Worm (Caenorhabditis elegans) whole organism, L4 larva: ENCODE results near the gene ZK112.4.

ENCODE experiments used
- F37D6.2 ChIP-seq: sonication (generic microtip); optimal IDR thresholded peaks from 2 replicates; lab custom pipeline; 2016; ENCODE audit warnings: mild to moderate bottlenecking, missing genetic modification characterization, missing compliant biosample characterization
- F49E8.2 ChIP-seq: sonication (generic microtip); optimal IDR thresholded peaks from 2 replicates; lab custom pipeline; 2016; ENCODE audit warnings: missing compliant biosample characterization, mild to moderate bottlenecking, missing genetic modification characterization, borderline replicate concordance
- T26A8.4 ChIP-seq: fragments of 200-800 bp; sonication (Bioruptor generic); IDR thresholded peaks from 2 replicates; pipeline ENCODE4 v1.3.6; 2022; ENCODE audit warnings: missing genetic modification characterization, missing compliant biosample characterization
- Y48G9A.11 ChIP-seq: fragments of 200-800 bp; sonication (Bioruptor generic); IDR thresholded peaks from 2 replicates; pipeline ENCODE4 v1.3.6; 2022; ENCODE audit warnings: missing genetic modification reagents, missing genetic modification characterization, missing compliant biosample characterization
- aha-1 ChIP-seq: fragments of 150-350 bp; peaks from one replicate; lab custom pipeline; 2014; ENCODE audit warnings: missing biosample characterization, missing genetic modification characterization
- attf-4 ChIP-seq: sonication (generic microtip); optimal IDR thresholded peaks from 3 replicates; lab custom pipeline; 2017; ENCODE audit warnings: missing biosample characterization, missing genetic modification characterization
- ceh-28 ChIP-seq: fragments of 150-350 bp; optimal IDR thresholded peaks from 2 replicates; lab custom pipeline; 2014; ENCODE audit warnings: missing biosample characterization, missing genetic modification reagents, missing genetic modification characterization
- ceh-32 ChIP-seq: sonication (generic microtip); optimal IDR thresholded peaks from 2 replicates; lab custom pipeline; 2016; ENCODE audit warnings: mild to moderate bottlenecking, missing genetic modification characterization, missing compliant biosample characterization; ENCODE audit not compliant: poor library complexity
- ceh-44 ChIP-seq: fragments of 200-800 bp; sonication (Bioruptor generic); IDR thresholded peaks from 2 replicates; pipeline ENCODE4 v1.3.6; 2022; ENCODE audit warnings: missing genetic modification reagents, missing genetic modification characterization, missing compliant biosample characterization
- ceh-82 ChIP-seq: sonication (generic microtip); optimal IDR thresholded peaks from 2 replicates; lab custom pipeline; 2017; ENCODE audit warnings: missing biosample characterization, missing genetic modification characterization
- ces-1 ChIP-seq: fragments of 150-350 bp; sonication (generic microtip); optimal IDR thresholded peaks from 4 replicates; lab custom pipeline; 2014; ENCODE audit warnings: missing biosample characterization, missing genetic modification reagents, missing genetic modification characterization
- ctbp-1 ChIP-seq: fragments of 200-800 bp; sonication (Bioruptor generic); IDR thresholded peaks from 2 replicates; pipeline ENCODE4 v1.3.6; 2022; ENCODE audit warnings: missing genetic modification reagents, missing genetic modification characterization, missing compliant biosample characterization
- daf-12 ChIP-seq: fragments of 150-350 bp; optimal IDR thresholded peaks from 2 replicates; lab custom pipeline; 2014; ENCODE audit warnings: missing biosample characterization, missing genetic modification reagents, missing genetic modification characterization
- dmd-6 ChIP-seq: fragments of 200-800 bp; sonication (Bioruptor generic); IDR thresholded peaks from 2 replicates; pipeline ENCODE4 v1.3.6; 2022; ENCODE audit warnings: missing genetic modification reagents, missing genetic modification characterization, missing compliant biosample characterization
- dmd-9 ChIP-seq: fragments of 200-800 bp; sonication (Bioruptor generic); IDR thresholded peaks from 2 replicates; pipeline ENCODE4 v1.3.6; 2022; ENCODE audit warnings: missing genetic modification reagents, missing genetic modification characterization, missing compliant biosample characterization
- dve-1 ChIP-seq: sonication (generic microtip); optimal IDR thresholded peaks from 2 replicates; lab custom pipeline; 2017; ENCODE audit warnings: antibody characterized with exemption, mild to moderate bottlenecking, missing genetic modification characterization, missing compliant biosample characterization; ENCODE audit not compliant: insufficient read depth
- egl-43 ChIP-seq: fragments of 200-800 bp; sonication (Bioruptor generic); IDR thresholded peaks from 2 replicates; pipeline ENCODE4 v1.3.6; 2022; ENCODE audit warnings: missing genetic modification reagents, missing genetic modification characterization, missing compliant biosample characterization
- fkh-10 ChIP-seq: fragments of 150-350 bp; optimal IDR thresholded peaks from 2 replicates; lab custom pipeline; 2014; ENCODE audit warnings: missing biosample characterization, missing genetic modification reagents, missing genetic modification characterization
- fos-1 ChIP-seq: fragments of 150-350 bp; optimal IDR thresholded peaks from 2 replicates; lab custom pipeline; 2014; ENCODE audit warnings: missing biosample characterization, missing genetic modification characterization
- gei-8 ChIP-seq: fragments of 200-800 bp; sonication (Bioruptor generic); optimal IDR thresholded peaks from 2 replicates; lab custom pipeline; 2018; ENCODE audit warnings: mild to moderate bottlenecking, missing genetic modification characterization, missing compliant biosample characterization
- hif-1 ChIP-seq, 2 experiments: sonication (generic microtip); optimal IDR thresholded peaks; 2 replicates each; lab custom pipeline; 2016 to 2017; ENCODE audit warnings: missing compliant biosample characterization in 2 of 2, missing genetic modification characterization in 2 of 2, missing genetic modification reagents in 2 of 2, missing genotype in 2 of 2, mild to moderate bottlenecking in 1 of 2
- hmg-1.1 ChIP-seq: fragments of 200-800 bp; sonication (Bioruptor generic); IDR thresholded peaks from 2 replicates; pipeline ENCODE4 v1.3.6; 2022; ENCODE audit warnings: missing genetic modification reagents, missing genetic modification characterization, missing compliant biosample characterization
- lin-13 ChIP-seq: fragments of 150-350 bp; optimal IDR thresholded peaks from 2 replicates; lab custom pipeline; 2014; ENCODE audit warnings: missing biosample characterization, missing genetic modification reagents, missing genetic modification characterization
- lin-15B ChIP-seq: fragments of 150-350 bp; sonication (generic microtip); optimal IDR thresholded peaks from 3 replicates; lab custom pipeline; 2014; ENCODE audit warnings: missing biosample characterization, missing genetic modification characterization
- lin-38 ChIP-seq: fragments of 200-800 bp; sonication (Bioruptor generic); IDR thresholded peaks from 2 replicates; pipeline ENCODE4 v1.3.6; 2022; ENCODE audit warnings: missing genetic modification reagents, missing genetic modification characterization, missing compliant biosample characterization
- lir-3 ChIP-seq: sonication (generic microtip); optimal IDR thresholded peaks from 2 replicates; lab custom pipeline; 2016; ENCODE audit warnings: mild to moderate bottlenecking, missing genetic modification characterization, missing compliant biosample characterization
- mdl-1 ChIP-seq, 2 experiments: fragments of 150-350 bp in 1 of 2; sonication (generic microtip) in 1 of 2; optimal IDR thresholded peaks; 2 replicates each; lab custom pipeline; 2014 to 2017; ENCODE audit warnings: missing biosample characterization in 2 of 2, missing genetic modification characterization in 2 of 2
- mep-1 ChIP-seq: fragments of 150-350 bp; sonication (generic microtip); optimal IDR thresholded peaks from 3 replicates; lab custom pipeline; 2014; ENCODE audit warnings: missing biosample characterization, missing genetic modification characterization
- mes-2 ChIP-seq: sonication (generic microtip); optimal IDR thresholded peaks from 2 replicates; lab custom pipeline; 2016; ENCODE audit warnings: missing genotype, mild to moderate bottlenecking, missing genetic modification characterization, missing compliant biosample characterization; ENCODE audit not compliant: poor library complexity, severe bottlenecking
- nhr-10 ChIP-seq: fragments of 150-350 bp; optimal IDR thresholded peaks from 2 replicates; lab custom pipeline; 2014; ENCODE audit warnings: missing biosample characterization, missing genetic modification characterization
- nhr-102 ChIP-seq: sonication (generic microtip); optimal IDR thresholded peaks from 2 replicates; lab custom pipeline; 2016; ENCODE audit warnings: mild to moderate bottlenecking, missing genetic modification characterization, moderate library complexity, missing compliant biosample characterization
- nhr-111 ChIP-seq: fragments of 200-800 bp; sonication (Bioruptor generic); optimal IDR thresholded peaks from 2 replicates; lab custom pipeline; 2018; ENCODE audit warnings: mild to moderate bottlenecking, missing genetic modification characterization, missing compliant biosample characterization
- nhr-237 ChIP-seq: sonication (generic microtip); optimal IDR thresholded peaks from 2 replicates; lab custom pipeline; 2017; ENCODE audit warnings: missing biosample characterization, missing genetic modification characterization
- nhr-28 ChIP-seq: fragments of 150-350 bp; optimal IDR thresholded peaks from 2 replicates; lab custom pipeline; 2014; ENCODE audit warnings: missing biosample characterization, missing genetic modification characterization
- nhr-42 ChIP-seq: fragments of 200-800 bp; sonication (Bioruptor generic); IDR thresholded peaks from 2 replicates; pipeline ENCODE4 v1.3.6; 2022; ENCODE audit warnings: missing genetic modification characterization, missing compliant biosample characterization
- nhr-48 ChIP-seq: sonication (generic microtip); optimal IDR thresholded peaks from 2 replicates; lab custom pipeline; 2016; ENCODE audit warnings: mild to moderate bottlenecking, missing genetic modification characterization, missing compliant biosample characterization
- nhr-77 ChIP-seq: fragments of 150-350 bp; optimal IDR thresholded peaks from 2 replicates; lab custom pipeline; 2014; ENCODE audit warnings: missing biosample characterization, missing genetic modification characterization
- pha-4 ChIP-seq, 2 experiments: fragments of 150-350 bp in 1 of 2; fragments of 200-800 bp in 1 of 2; sonication (Bioruptor generic) in 1 of 2; IDR thresholded peaks in 1 of 2; optimal IDR thresholded peaks in 1 of 2; 2 replicates each; pipeline versions ENCODE4 v1.3.6 to Lab custom; 2014 to 2022; ENCODE audit warnings: missing genetic modification characterization in 2 of 2, missing genetic modification reagents in 2 of 2, missing biosample characterization in 1 of 2, missing compliant biosample characterization in 1 of 2
- pqm-1 ChIP-seq: sonication (generic microtip); optimal IDR thresholded peaks from 2 replicates; lab custom pipeline; 2017; ENCODE audit warnings: missing biosample characterization, missing genetic modification characterization
- rbr-2 ChIP-seq: sonication (generic microtip); optimal IDR thresholded peaks from 2 replicates; lab custom pipeline; 2016; ENCODE audit warnings: missing genotype, missing genetic modification characterization, missing compliant biosample characterization
- sdz-12 ChIP-seq: fragments of 200-800 bp; sonication (Bioruptor generic); optimal IDR thresholded peaks from 2 replicates; lab custom pipeline; 2018; ENCODE audit warnings: mild to moderate bottlenecking, missing genetic modification characterization, missing compliant biosample characterization
- spr-1 ChIP-seq: sonication (generic microtip); optimal IDR thresholded peaks from 2 replicates; lab custom pipeline; 2016; ENCODE audit warnings: mild to moderate bottlenecking, missing genetic modification characterization, missing compliant biosample characterization
- spr-3 ChIP-seq: fragments of 200-800 bp; sonication (Bioruptor generic); optimal IDR thresholded peaks from 2 replicates; lab custom pipeline; 2018; ENCODE audit warnings: mild to moderate bottlenecking, missing genetic modification characterization, missing compliant biosample characterization
- tra-1 ChIP-seq: fragments of 200-800 bp; sonication (Bioruptor generic); IDR thresholded peaks from 2 replicates; pipeline ENCODE4 v1.3.6; 2022; ENCODE audit warnings: missing genetic modification reagents, missing genetic modification characterization, missing compliant biosample characterization
- unc-130 ChIP-seq: sonication (generic microtip); optimal IDR thresholded peaks from 2 replicates; lab custom pipeline; 2016; ENCODE audit warnings: missing genetic modification reagents, missing genetic modification characterization, missing compliant biosample characterization
- unc-39 ChIP-seq: sonication (generic microtip); optimal IDR thresholded peaks from 2 replicates; lab custom pipeline; 2017; ENCODE audit warnings: missing biosample characterization, missing genetic modification characterization
- unc-62 ChIP-seq, 3 experiments: fragments of 150-350 bp in 1 of 3; sonication (generic microtip); optimal IDR thresholded peaks in 2 of 3; peaks in 1 of 3; 1 replicate in 1 of 3; 2 replicates in 2 of 3; lab custom pipeline; 2014 to 2017; ENCODE audit warnings: missing biosample characterization in 3 of 3, missing genetic modification characterization in 3 of 3, missing genetic modification reagents in 3 of 3, missing genotype in 1 of 3
- zfp-2 ChIP-seq: sonication (generic microtip); optimal IDR thresholded peaks from 2 replicates; lab custom pipeline; 2016; ENCODE audit warnings: mild to moderate bottlenecking, missing genetic modification characterization, missing compliant biosample characterization
- zip-11 ChIP-seq: fragments of 200-800 bp; sonication (Bioruptor generic); IDR thresholded peaks from 2 replicates; pipeline ENCODE4 v1.3.6; 2022; ENCODE audit warnings: missing genetic modification characterization, missing compliant biosample characterization
- ztf-7 ChIP-seq: fragments of 150-350 bp; optimal IDR thresholded peaks from 2 replicates; lab custom pipeline; 2014; ENCODE audit warnings: missing biosample characterization, missing genetic modification characterization

The ZK112.4 gene

ce11 chrIII:7710066-7710465 lies 19.7 kb downstream of the ZK112.4 start (continued):
- TF ChIP-seq spr-1 (no peak), mep-1 (tag; lab: Kevin White, UChicago) (peak; percentile 88), fkh-10 (GFP tag; lab: Kevin White, UChicago) (no peak), T26A8.4 (0 out of 2 replicates have a peak, but pooled peaks have one; percentile 13), pha-4 (GFP tag; IDR thresholded peaks at IDR 0.05; lab: Robert Waterston, UW) (no peak), pha-4 (tag; optimal IDR thresholded peaks at IDR 0.05; lab: Kevin White, UChicago) (peak; percentile 28), dmd-9 (GFP tag; lab: Robert Waterston, UW) (no peak), F37D6.2 (tag; lab: Kevin White, UChicago) (peak; percentile 57), zfp-2 (no peak), nhr-77 (tag; lab: Kevin White, UChicago) (peak; percentile 29), nhr-42 (GFP tag; lab: Robert Waterston, UW) (peak; percentile 69; the same call in 1 of the 2 replicates), mdl-1 (tag; optimal IDR thresholded peaks at IDR 0.05; lab: Kevin White, UChicago) (no peak), lir-3 (tag; lab: Kevin White, UChicago) (peak; percentile 33), nhr-111 (no peak), nhr-28 (peak; percentile 36), unc-130 (GFP tag; lab: Kevin White, UChicago) (no peak), hmg-1.1 (GFP tag; lab: Robert Waterston, UW) (peak; percentile 80), dmd-6 (GFP tag; lab: Robert Waterston, UW) (peak; percentile 37), pqm-1 (tag; lab: Kevin White, UChicago) (no peak), ceh-44 (GFP tag; lab: Robert Waterston, UW) (no peak), fos-1 (no peak), ctbp-1 (GFP tag; lab: Robert Waterston, UW) (0 out of 2 replicates have a peak, but pooled peaks have one; percentile 57), mes-2 (tag; lab: Kevin White, UChicago) (peak; percentile 68), egl-43 (GFP tag; lab: Robert Waterston, UW) (0 out of 2 replicates have a peak, but pooled peaks have one; percentile 27), ceh-28 (tag; lab: Kevin White, UChicago) (peak; percentile 30), unc-39 (no peak), lin-38 (peak; percentile 79), aha-1 (tag; lab: Kevin White, UChicago) (peak; percentile 72), ces-1 (no peak), hif-1 (tag; optimal IDR thresholded peaks at IDR 0.05; lab: Kevin White, UChicago) (peak in 1 of 2 experiments; percentile 51), nhr-102 (tag; lab: Kevin White, UChicago) (no peak), nhr-237 (tag; lab: Kevin White, UChicago) (no peak), nhr-48 (no peak), gei-8 (no peak), lin-13 (GFP tag; lab: Kevin White, UChicago) (peak; percentile 99), spr-3 (GFP tag; lab: Kevin White, UChicago) (no peak), F49E8.2 (tag; lab: Kevin White, UChicago) (no peak), Y48G9A.11 (GFP tag; lab: Robert Waterston, UW) (0 out of 2 replicates have a peak, but pooled peaks have one; percentile 16), ceh-82 (tag; lab: Kevin White, UChicago) (no peak), daf-12 (tag; lab: Kevin White, UChicago) (no peak), lin-15B (tag; lab: Kevin White, UChicago) (no peak), dve-1 (tag; lab: Kevin White, UChicago) (peak; percentile 83), sdz-12 (no peak), unc-62 (GFP tag; optimal IDR thresholded peaks at IDR 0.05 in 1 of 2; lab: Kevin White, UChicago) (peak in 1 of 2 experiments; percentile 64), unc-62 (tag; optimal IDR thresholded peaks at IDR 0.05; lab: Kevin White, UChicago) (no peak), ceh-32 (tag; lab: Kevin White, UChicago) (no peak), ztf-7 (tag; lab: Kevin White, UChicago) (no peak), tra-1 (GFP tag; lab: Robert Waterston, UW) (no peak), zip-11 (no peak), rbr-2 (tag; lab: Kevin White, UChicago) (peak; percentile 82), attf-4 (tag; lab: Kevin White, UChicago) (no peak), nhr-10 (no peak)
